Worm (Caenorhabditis elegans): ENCODE measurements around the gene F44A2.3.

DNA sequence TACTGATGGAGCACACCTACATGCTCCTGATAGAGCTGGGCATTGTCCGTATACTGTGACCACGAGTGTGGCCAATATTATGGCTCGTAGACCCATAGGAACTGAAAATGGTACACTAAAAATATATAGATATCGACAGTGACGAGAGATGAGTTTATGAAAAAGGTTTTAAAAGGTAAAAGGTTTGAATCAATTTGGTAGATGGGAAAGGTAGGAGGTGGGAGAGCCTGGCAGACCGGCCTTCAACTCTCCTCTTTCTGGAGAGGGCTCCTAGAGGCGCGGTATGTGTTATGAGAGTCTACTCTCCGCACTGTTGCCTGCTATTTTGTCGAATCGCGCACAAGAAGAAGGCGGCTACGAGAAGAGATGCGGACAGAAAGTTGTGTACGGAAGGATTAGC, 17.8 kb upstream of the F44A2.3 start, which contains the start of gene lron-2:
- TF ChIP-seq W03F9.2 (tag; optimal IDR thresholded peaks at IDR 0.05) (no peak), him-1 (tag; optimal IDR thresholded peaks at IDR 0.05) (no peak)
